Worm (Caenorhabditis elegans) whole organism, L3 larva: ENCODE data around the gene F14D2.8.

Experiments used
- R02D3.7 ChIP-seq: fragments of 150-350 bp; optimal IDR thresholded peaks from 2 replicates; lab custom pipeline; 2014; ENCODE audit warnings: missing biosample characterization, missing genetic modification characterization
- aly-2 ChIP-seq: fragments of 150-350 bp; optimal IDR thresholded peaks from 2 replicates; lab custom pipeline; 2014; ENCODE audit warnings: missing biosample characterization, missing genetic modification characterization
- ama-1 ChIP-seq: fragments of 150-350 bp; optimal IDR thresholded peaks from 2 replicates; lab custom pipeline; 2018
- ceh-16 ChIP-seq: sonication (generic microtip); optimal IDR thresholded peaks from 2 replicates; lab custom pipeline; 2017; ENCODE audit warnings: missing biosample characterization, missing genetic modification characterization
- ceh-28 ChIP-seq: fragments of 150-350 bp; optimal IDR thresholded peaks from 2 replicates; lab custom pipeline; 2014; ENCODE audit warnings: missing biosample characterization, missing genetic modification reagents, missing genetic modification characterization
- ceh-82 ChIP-seq: fragments of 150-350 bp; optimal IDR thresholded peaks from 2 replicates; lab custom pipeline; 2014; ENCODE audit warnings: missing biosample characterization, missing genetic modification characterization
- daf-12 ChIP-seq: fragments of 150-350 bp; optimal IDR thresholded peaks from 2 replicates; lab custom pipeline; 2014; ENCODE audit warnings: missing biosample characterization, missing genetic modification reagents, missing genetic modification characterization
- egl-27 ChIP-seq: sonication (generic microtip); optimal IDR thresholded peaks from 4 replicates; lab custom pipeline; 2017; ENCODE audit warnings: missing biosample characterization, missing genetic modification reagents, missing genetic modification characterization
- egl-5 ChIP-seq: fragments of 150-350 bp; optimal IDR thresholded peaks from 2 replicates; lab custom pipeline; 2017; ENCODE audit warnings: missing biosample characterization, missing genetic modification reagents, missing genetic modification characterization, inconsistent platforms
- elt-1 ChIP-seq: fragments of 150-350 bp; optimal IDR thresholded peaks from 2 replicates; lab custom pipeline; 2014; ENCODE audit warnings: missing biosample characterization, missing genetic modification characterization
- elt-2 ChIP-seq: sonication (generic microtip); optimal IDR thresholded peaks from 2 replicates; lab custom pipeline; 2016; ENCODE audit warnings: missing genetic modification reagents, mild to moderate bottlenecking, missing genetic modification characterization, missing compliant biosample characterization
- elt-3 ChIP-seq, 3 experiments: fragments of 150-350 bp in 1 of 3; sonication (generic microtip) in 2 of 3; optimal IDR thresholded peaks; 2 replicates in 2 of 3; 4 replicates in 1 of 3; lab custom pipeline; 2014 to 2017; ENCODE audit warnings: missing biosample characterization in 3 of 3, missing genetic modification characterization in 3 of 3
- eor-1 ChIP-seq, 2 experiments: fragments of 150-350 bp; optimal IDR thresholded peaks; 2 replicates each; lab custom pipeline; 2014 to 2018; ENCODE audit warnings: missing biosample characterization in 2 of 2, missing genetic modification characterization in 2 of 2
- fkh-10 ChIP-seq: sonication (generic microtip); optimal IDR thresholded peaks from 2 replicates; lab custom pipeline; 2017; ENCODE audit warnings: missing biosample characterization, missing genetic modification reagents, missing genetic modification characterization
- fkh-2 ChIP-seq: fragments of 150-350 bp; optimal IDR thresholded peaks from 2 replicates; lab custom pipeline; 2014; ENCODE audit warnings: missing biosample characterization, missing genetic modification reagents, missing genetic modification characterization
- fos-1 ChIP-seq: fragments of 150-350 bp; optimal IDR thresholded peaks from 2 replicates; lab custom pipeline; 2014; ENCODE audit warnings: missing biosample characterization, missing genetic modification characterization
- hmg-11 ChIP-seq: sonication (generic microtip); optimal IDR thresholded peaks from 2 replicates; lab custom pipeline; 2016; ENCODE audit warnings: missing genetic modification characterization, missing compliant biosample characterization
- jun-1 ChIP-seq: fragments of 150-350 bp; optimal IDR thresholded peaks from 2 replicates; lab custom pipeline; 2014; ENCODE audit warnings: missing biosample characterization, missing genetic modification reagents, missing genetic modification characterization
- lin-39 ChIP-seq: fragments of 150-350 bp; optimal IDR thresholded peaks from 2 replicates; lab custom pipeline; 2018; ENCODE audit warnings: missing biosample characterization, missing genetic modification reagents, missing genetic modification characterization
- mdl-1 ChIP-seq: fragments of 150-350 bp; optimal IDR thresholded peaks from 2 replicates; lab custom pipeline; 2014; ENCODE audit warnings: missing biosample characterization, missing genetic modification characterization
- mml-1 ChIP-seq: fragments of 150-350 bp; sonication (generic microtip); optimal IDR thresholded peaks from 3 replicates; lab custom pipeline; 2014; ENCODE audit warnings: missing biosample characterization, missing genetic modification characterization
- nhr-11 ChIP-seq: fragments of 150-350 bp; optimal IDR thresholded peaks from 2 replicates; lab custom pipeline; 2014; ENCODE audit warnings: missing biosample characterization, missing genetic modification characterization
- nhr-23 ChIP-seq: fragments of 150-350 bp; optimal IDR thresholded peaks from 2 replicates; lab custom pipeline; 2014; ENCODE audit warnings: missing biosample characterization, missing genetic modification reagents, missing genetic modification characterization
- nhr-237 ChIP-seq: fragments of 150-350 bp; optimal IDR thresholded peaks from 2 replicates; lab custom pipeline; 2014; ENCODE audit warnings: missing biosample characterization, missing genetic modification characterization
- nhr-25 ChIP-seq: sonication (generic microtip); optimal IDR thresholded peaks from 2 replicates; lab custom pipeline; 2017; ENCODE audit warnings: missing biosample characterization, missing genetic modification characterization
- nhr-28 ChIP-seq: fragments of 150-350 bp; optimal IDR thresholded peaks from 2 replicates; lab custom pipeline; 2014; ENCODE audit warnings: missing biosample characterization, missing genetic modification characterization
- nhr-43 ChIP-seq: sonication (generic microtip); optimal IDR thresholded peaks from 2 replicates; lab custom pipeline; 2016; ENCODE audit warnings: mild to moderate bottlenecking, missing genetic modification characterization, missing compliant biosample characterization; ENCODE audit not compliant: poor library complexity, severe bottlenecking
- nhr-67 ChIP-seq: fragments of 150-350 bp; optimal IDR thresholded peaks from 2 replicates; lab custom pipeline; 2014; ENCODE audit warnings: missing biosample characterization, missing genetic modification characterization
- nhr-76 ChIP-seq: fragments of 150-350 bp; sonication (generic microtip); optimal IDR thresholded peaks from 5 replicates; lab custom pipeline; 2014; ENCODE audit warnings: missing biosample characterization, missing genetic modification characterization
- nhr-77 ChIP-seq: fragments of 150-350 bp; optimal IDR thresholded peaks from 2 replicates; lab custom pipeline; 2014; ENCODE audit warnings: missing biosample characterization, missing genetic modification characterization
- pha-4 ChIP-seq: fragments of 150-350 bp; optimal IDR thresholded peaks from 2 replicates; lab custom pipeline; 2014; ENCODE audit warnings: missing biosample characterization, missing genetic modification reagents, missing genetic modification characterization
- pqm-1 ChIP-seq: fragments of 150-350 bp; optimal IDR thresholded peaks from 2 replicates; lab custom pipeline; 2017; ENCODE audit warnings: missing biosample characterization, missing genetic modification characterization, inconsistent platforms
- sea-2 ChIP-seq: fragments of 150-350 bp; sonication (generic microtip); optimal IDR thresholded peaks from 4 replicates; lab custom pipeline; 2014; ENCODE audit warnings: missing biosample characterization, missing genetic modification reagents, missing genetic modification characterization
- unc-39 ChIP-seq: sonication (generic microtip); optimal IDR thresholded peaks from 4 replicates; lab custom pipeline; 2017; ENCODE audit warnings: missing biosample characterization, missing genetic modification characterization
- zag-1 ChIP-seq: fragments of 150-350 bp; optimal IDR thresholded peaks from 2 replicates; lab custom pipeline; 2014; ENCODE audit warnings: missing biosample characterization, missing genetic modification characterization
- ztf-11 ChIP-seq: fragments of 150-350 bp; optimal IDR thresholded peaks from 2 replicates; lab custom pipeline; 2014; ENCODE audit warnings: missing biosample characterization, missing genetic modification characterization

Gene F14D2.8

ce11 chrII:3347940-3348610 lies 1.6 kb downstream of the F14D2.8 start, which contains the start of the genes F14D2.14 and bath-29:
TSS of gene F14D2.14 (minus strand) at chrII:3347990.
TSS of gene bath-29 (plus strand) at chrII:3348560.
- TF ChIP-seq unc-39 (tag; lab: Kevin White, UChicago): no peak
- TF ChIP-seq nhr-237 (tag; lab: Kevin White, UChicago): no peak

- TF ChIP-seq lin-39 (tag; lab: Kevin White, UChicago) (no peak), elt-1 (tag; lab: Kevin White, UChicago) (no peak), mdl-1 (no peak), fkh-10 (GFP tag; lab: Kevin White, UChicago) (no peak), egl-27 (tag; lab: Kevin White, UChicago) (no peak), pqm-1 (tag; lab: Kevin White, UChicago) (no peak), ceh-82 (tag; lab: Kevin White, UChicago) (no peak), nhr-67 (tag; lab: Kevin White, UChicago) (no peak), hmg-11 (tag; lab: Kevin White, UChicago) (no peak), eor-1 (tag; optimal IDR thresholded peaks at IDR 0.05; lab: Kevin White, UChicago) (no peak), aly-2 (tag; lab: Kevin White, UChicago) (no peak), jun-1 (tag; lab: Kevin White, UChicago) (no peak), nhr-237 (tag; lab: Kevin White, UChicago) (no peak), ama-1 (lab: Kevin White, UChicago) (no peak), nhr-76 (no peak), elt-2 (tag; lab: Kevin White, UChicago) (no peak), ceh-16 (tag; lab: Kevin White, UChicago) (no peak), R02D3.7 (tag; lab: Kevin White, UChicago) (no peak), nhr-23 (no peak)
Measured at ce11 chrII:3346328-3346780, 3.3 kb downstream of the F14D2.8 start, which contains the start of gene bath-30. TSS of gene bath-30 (minus strand) at chrII:3346378.

- TF ChIP-seq zag-1 (tag; lab: Kevin White, UChicago) (no peak), nhr-77 (tag; lab: Kevin White, UChicago) (no peak), eor-1 (tag; optimal IDR thresholded peaks at IDR 0.05; lab: Kevin White, UChicago) (no peak), elt-2 (tag; lab: Kevin White, UChicago) (no peak), nhr-76 (no peak), nhr-28 (tag; lab: Kevin White, UChicago) (no peak), elt-3 (tag; optimal IDR thresholded peaks at IDR 0.05; lab: Kevin White, UChicago) (no peak), mml-1 (no peak), daf-12 (tag; lab: Kevin White, UChicago) (no peak)
Measured at ce11 chrII:3344917-3345316, 4.8 kb downstream of the F14D2.8 start, which contains the start of gene bath-28. TSS of gene bath-28 (minus strand) at chrII:3344967.

ce11 chrII:3343714-3344113 lies 6.0 kb downstream of the F14D2.8 start, which contains the start of gene F14D2.15:
TSS of gene F14D2.15 (minus strand) at chrII:3343814.
- TF ChIP-seq nhr-237 (tag; lab: Kevin White, UChicago) (no peak), nhr-43 (tag; lab: Kevin White, UChicago) (no peak), lin-39 (tag; lab: Kevin White, UChicago) (no peak), egl-27 (tag; lab: Kevin White, UChicago) (no peak), mdl-1 (no peak), zag-1 (tag; lab: Kevin White, UChicago) (no peak), sea-2 (GFP tag; lab: Kevin White, UChicago) (no peak), fos-1 (tag; lab: Kevin White, UChicago) (no peak), eor-1 (tag; optimal IDR thresholded peaks at IDR 0.05; lab: Kevin White, UChicago) (no peak), elt-1 (tag; lab: Kevin White, UChicago) (no peak)

ce11 chrII:3341989-3342388 lies 7.7 kb downstream of the F14D2.8 start, which contains the start of gene F14D2.11:
TSS of gene F14D2.11 (minus strand) at chrII:3342089.
- TF ChIP-seq jun-1 (tag; lab: Kevin White, UChicago): no peak
- no peak for TF ChIP-seq fkh-2
- no peak for TF ChIP-seq egl-5 (tag; lab: Kevin White, UChicago)
- no peak for TF ChIP-seq ceh-28
- no peak for TF ChIP-seq elt-1 (tag; lab: Kevin White, UChicago)
- no peak for TF ChIP-seq pha-4
- TF ChIP-seq mdl-1: no peak
- TF ChIP-seq nhr-11 (tag; lab: Kevin White, UChicago): no peak
- TF ChIP-seq nhr-23: no peak
- TF ChIP-seq nhr-25 (tag; lab: Kevin White, UChicago): no peak
- TF ChIP-seq ztf-11 (tag; lab: Kevin White, UChicago): no peak
- no peak for TF ChIP-seq daf-12 (tag; lab: Kevin White, UChicago)
